Fruit fly (Drosophila melanogaster) whole organism, embryonic: ENCODE results near the gene asun.

Experiments
- Antp ChIP-seq: fragments of 200-800 bp; sonication (Bioruptor generic); optimal IDR thresholded peaks from 3 replicates; lab custom pipeline; 2016; ENCODE audit warnings: missing biosample characterization, missing genetic modification characterization
- CG10209 ChIP-seq: fragments of 200-800 bp; sonication (Bioruptor generic); optimal IDR thresholded peaks from 3 replicates; lab custom pipeline; 2017; ENCODE audit warnings: missing biosample characterization, mild to moderate bottlenecking, missing genetic modification characterization, missing genetic modification reagents
- CG10366 ChIP-seq: fragments of 200-800 bp; sonication (Bioruptor generic); IDR thresholded peaks from 2 replicates; pipeline ENCODE4 v1.3.6; 2022; ENCODE audit warnings: missing biosample characterization, missing genetic modification characterization
- CG11456 ChIP-seq: fragments of 200-800 bp; sonication (Bioruptor generic); IDR thresholded peaks from 3 replicates; pipeline ENCODE4 v1.3.6; 2022; ENCODE audit warnings: missing biosample characterization, missing genetic modification characterization
- CG12769 ChIP-seq: fragments of 200-800 bp; sonication (Bioruptor generic); optimal IDR thresholded peaks from 2 replicates; lab custom pipeline; 2019; ENCODE audit warnings: missing biosample characterization, mild to moderate bottlenecking, missing genetic modification characterization, moderate library complexity
- CG16779 ChIP-seq: fragments of 200-800 bp; sonication (Bioruptor generic); IDR thresholded peaks from 2 replicates; pipeline ENCODE4 v1.3.6; 2022; ENCODE audit warnings: missing biosample characterization, missing genetic modification characterization
- CG17802 ChIP-seq: fragments of 200-800 bp; sonication (Bioruptor generic); optimal IDR thresholded peaks from 2 replicates; lab custom pipeline; 2018; ENCODE audit warnings: missing biosample characterization, mild to moderate bottlenecking, missing genetic modification characterization, moderate library complexity
- CG17912 ChIP-seq: fragments of 200-800 bp; sonication (Bioruptor generic); optimal IDR thresholded peaks from 2 replicates; lab custom pipeline; 2018; ENCODE audit warnings: missing biosample characterization, mild to moderate bottlenecking, missing genetic modification characterization
- CG18599 ChIP-seq: fragments of 200-800 bp; sonication (Bioruptor generic); optimal IDR thresholded peaks from 3 replicates; lab custom pipeline; 2017; ENCODE audit warnings: missing biosample characterization, missing genetic modification characterization, mild to moderate bottlenecking, moderate library complexity, missing genetic modification reagents
- CG2199 ChIP-seq: fragments of 200-800 bp; sonication (Bioruptor generic); IDR thresholded peaks from 3 replicates; pipeline ENCODE4 v1.3.6; 2022; ENCODE audit warnings: missing biosample characterization, missing genetic modification characterization
- CG2889 ChIP-seq: fragments of 200-800 bp; sonication (Bioruptor generic); IDR thresholded peaks from 3 replicates; pipeline ENCODE4 v1.3.6; 2022; ENCODE audit warnings: missing biosample characterization, missing genetic modification characterization
- CG32532 ChIP-seq: fragments of 200-800 bp; sonication (Bioruptor generic); IDR thresholded peaks from 2 replicates; pipeline ENCODE4 v1.3.6; 2022; ENCODE audit warnings: missing biosample characterization, missing genetic modification characterization
- CG34422 ChIP-seq: fragments of 200-800 bp; sonication (Bioruptor generic); IDR thresholded peaks from 3 replicates; pipeline ENCODE4 v1.3.6; 2022; ENCODE audit warnings: missing biosample characterization, missing genetic modification characterization
- CG4328 ChIP-seq: fragments of 200-800 bp; sonication (Bioruptor generic); optimal IDR thresholded peaks from 3 replicates; lab custom pipeline; 2017; ENCODE audit warnings: missing biosample characterization, missing genetic modification reagents, missing genetic modification characterization
- CG4854 ChIP-seq: fragments of 200-800 bp; sonication (Bioruptor generic); optimal IDR thresholded peaks from 2 replicates; lab custom pipeline; 2016; ENCODE audit warnings: missing biosample characterization, missing genetic modification characterization, inconsistent platforms
- CG6654 ChIP-seq: fragments of 200-800 bp; sonication (Bioruptor generic); optimal IDR thresholded peaks from 2 replicates; lab custom pipeline; 2017; ENCODE audit warnings: missing biosample characterization, mild to moderate bottlenecking, missing genetic modification characterization
- CG6683 ChIP-seq: fragments of 200-800 bp; sonication (Bioruptor generic); optimal IDR thresholded peaks from 2 replicates; lab custom pipeline; 2017; ENCODE audit warnings: missing biosample characterization, mild to moderate bottlenecking, missing genetic modification characterization, missing genetic modification reagents
- CG6791 ChIP-seq: fragments of 200-800 bp; sonication (Bioruptor generic); IDR thresholded peaks from 3 replicates; pipeline ENCODE4 v1.3.6; 2022; ENCODE audit warnings: missing biosample characterization, missing genetic modification characterization; ENCODE audit not compliant: partially characterized antibody
- CG6854 ChIP-seq: fragments of 200-800 bp; sonication (Bioruptor generic); optimal IDR thresholded peaks from 3 replicates; lab custom pipeline; 2017; ENCODE audit warnings: missing biosample characterization, mild to moderate bottlenecking, missing genetic modification characterization
- CG8290 ChIP-seq, 3 experiments: fragments of 200-800 bp; sonication (Bioruptor generic); optimal IDR thresholded peaks; 2 replicates each; lab custom pipeline; 2016 to 2019; ENCODE audit warnings: missing biosample characterization in 3 of 3, missing genetic modification characterization in 3 of 3, mild to moderate bottlenecking in 2 of 3, moderate library complexity in 1 of 3
- CG8478 ChIP-seq: fragments of >200 bp; optimal IDR thresholded peaks from 2 replicates; lab custom pipeline; 2018
- CG9437 ChIP-seq: fragments of 200-800 bp; sonication (Bioruptor generic); optimal IDR thresholded peaks from 2 replicates; lab custom pipeline; 2018; ENCODE audit warnings: missing biosample characterization, mild to moderate bottlenecking, missing genetic modification characterization
- Chrac-16 ChIP-seq: fragments of 200-800 bp; sonication (Bioruptor generic); optimal IDR thresholded peaks from 3 replicates; lab custom pipeline; 2016; ENCODE audit warnings: missing biosample characterization, missing genetic modification characterization
- Dip2 ChIP-seq: fragments of 200-800 bp; sonication (Bioruptor generic); IDR thresholded peaks from 2 replicates; pipeline ENCODE4 v1.3.6; 2022; ENCODE audit warnings: missing biosample characterization, missing genetic modification characterization
- Doc3 ChIP-seq: fragments of 200-800 bp; sonication (Bioruptor generic); IDR thresholded peaks from 3 replicates; pipeline ENCODE4 v1.3.6; 2022; ENCODE audit warnings: missing biosample characterization, missing genetic modification characterization; ENCODE audit not compliant: partially characterized antibody
- Gug ChIP-seq: fragments of 200-800 bp; sonication (Bioruptor generic); IDR thresholded peaks from 4 replicates; pipeline ENCODE4 v1.3.6; 2022; ENCODE audit warnings: missing biosample characterization, missing genetic modification characterization
- H15 ChIP-seq: fragments of 200-800 bp; sonication (Bioruptor generic); IDR thresholded peaks from 3 replicates; pipeline ENCODE4 v1.3.6; 2022; ENCODE audit warnings: missing biosample characterization, missing genetic modification characterization
- H2.0 ChIP-seq: fragments of 200-800 bp; sonication (Bioruptor generic); IDR thresholded peaks from 2 replicates; pipeline ENCODE4 v1.3.6; 2022; ENCODE audit warnings: missing biosample characterization, missing genetic modification characterization
- Hey ChIP-seq: fragments of 200-800 bp; sonication (Bioruptor generic); optimal IDR thresholded peaks from 3 replicates; lab custom pipeline; 2018; ENCODE audit warnings: missing biosample characterization, mild to moderate bottlenecking, missing genetic modification characterization
- HmgZ ChIP-seq: fragments of 200-800 bp; sonication (Bioruptor generic); optimal IDR thresholded peaks from 2 replicates; lab custom pipeline; 2018; ENCODE audit warnings: missing biosample characterization, mild to moderate bottlenecking, missing genetic modification characterization
- Sin3A ChIP-seq: fragments of >200 bp; optimal IDR thresholded peaks from 2 replicates; lab custom pipeline; 2018
- Sox100B ChIP-seq: fragments of 200-800 bp; sonication (Bioruptor generic); optimal IDR thresholded peaks from 3 replicates; lab custom pipeline; 2018; ENCODE audit warnings: missing biosample characterization, mild to moderate bottlenecking, missing genetic modification characterization
- TFAM ChIP-seq: fragments of 200-800 bp; sonication (Bioruptor generic); optimal IDR thresholded peaks from 2 replicates; lab custom pipeline; 2017; ENCODE audit warnings: missing biosample characterization, missing genetic modification characterization, inconsistent platforms
- br ChIP-seq: fragments of >200 bp; optimal IDR thresholded peaks from 2 replicates; lab custom pipeline; 2017
- crp ChIP-seq, 2 experiments: fragments of 200-800 bp; sonication (Bioruptor generic); optimal IDR thresholded peaks; 2 replicates in 1 of 2; 3 replicates in 1 of 2; lab custom pipeline; 2017; ENCODE audit warnings: missing biosample characterization in 2 of 2, missing genetic modification characterization in 2 of 2, mild to moderate bottlenecking in 1 of 2, moderate library complexity in 1 of 2
- esg ChIP-seq: fragments of 200-800 bp; sonication (Bioruptor generic); conservative IDR thresholded peaks from 2 replicates; pipeline ENCODE4 v1.3.6; 2022; ENCODE audit warnings: missing biosample characterization, missing genetic modification characterization
- eyg ChIP-seq: fragments of 200-800 bp; sonication (Bioruptor generic); optimal IDR thresholded peaks from 3 replicates; lab custom pipeline; 2016; ENCODE audit warnings: missing biosample characterization, missing genetic modification characterization
- fu2 ChIP-seq: fragments of 200-800 bp; sonication (Bioruptor generic); optimal IDR thresholded peaks from 2 replicates; lab custom pipeline; 2016; ENCODE audit warnings: missing biosample characterization, missing genetic modification characterization
- ham ChIP-seq: fragments of 200-800 bp; sonication (Bioruptor generic); IDR thresholded peaks from 2 replicates; pipeline ENCODE4 v1.3.6; 2022; ENCODE audit warnings: missing biosample characterization, missing genetic modification characterization
- jumu ChIP-seq: fragments of 200-800 bp; sonication (Bioruptor generic); optimal IDR thresholded peaks from 3 replicates; lab custom pipeline; 2016; ENCODE audit warnings: missing biosample characterization, missing genetic modification characterization
- kah ChIP-seq: fragments of 200-800 bp; sonication (Bioruptor generic); optimal IDR thresholded peaks from 2 replicates; lab custom pipeline; 2018; ENCODE audit warnings: missing biosample characterization, mild to moderate bottlenecking, missing genetic modification characterization
- lbe ChIP-seq: fragments of 200-800 bp; sonication (Bioruptor generic); optimal IDR thresholded peaks from 2 replicates; lab custom pipeline; 2016; ENCODE audit warnings: missing biosample characterization, mild to moderate bottlenecking, missing genetic modification characterization
- pzg ChIP-seq: fragments of 200-800 bp; sonication (Bioruptor generic); optimal IDR thresholded peaks from 3 replicates; lab custom pipeline; 2018; ENCODE audit warnings: missing biosample characterization, mild to moderate bottlenecking, missing genetic modification characterization, moderate library complexity
- scrt ChIP-seq: fragments of 200-800 bp; sonication (Bioruptor generic); optimal IDR thresholded peaks from 2 replicates; lab custom pipeline; 2018; ENCODE audit warnings: missing biosample characterization, mild to moderate bottlenecking, missing genetic modification characterization, moderate library complexity
- seq ChIP-seq: fragments of 200-800 bp; sonication (Bioruptor generic); IDR thresholded peaks from 2 replicates; pipeline ENCODE4 v1.3.6; 2022; ENCODE audit warnings: missing biosample characterization, missing genetic modification characterization
- sim ChIP-seq: fragments of 200-800 bp; sonication (Bioruptor generic); IDR thresholded peaks from 2 replicates; pipeline ENCODE4 v1.3.6; 2022; ENCODE audit warnings: missing biosample characterization, missing genetic modification characterization
- slou ChIP-seq: fragments of 200-800 bp; sonication (Bioruptor generic); optimal IDR thresholded peaks from 3 replicates; lab custom pipeline; 2016; ENCODE audit warnings: missing biosample characterization, missing genetic modification characterization
- sug ChIP-seq: fragments of 200-800 bp; optimal IDR thresholded peaks from 2 replicates; lab custom pipeline; 2019; ENCODE audit warnings: missing biosample characterization, mild to moderate bottlenecking, missing genetic modification characterization, moderate library complexity
- tna ChIP-seq: fragments of 200-800 bp; sonication (Bioruptor generic); IDR thresholded peaks from 2 replicates; pipeline ENCODE4 v1.3.6; 2022; ENCODE audit warnings: missing biosample characterization, missing genetic modification characterization; ENCODE audit not compliant: partially characterized antibody
- ttk ChIP-seq: fragments of 200-800 bp; sonication (Bioruptor generic); IDR thresholded peaks from 2 replicates; pipeline ENCODE4 v2.1.2; 2022; ENCODE audit warnings: missing biosample characterization, missing genetic modification characterization

The asun gene

DNA sequence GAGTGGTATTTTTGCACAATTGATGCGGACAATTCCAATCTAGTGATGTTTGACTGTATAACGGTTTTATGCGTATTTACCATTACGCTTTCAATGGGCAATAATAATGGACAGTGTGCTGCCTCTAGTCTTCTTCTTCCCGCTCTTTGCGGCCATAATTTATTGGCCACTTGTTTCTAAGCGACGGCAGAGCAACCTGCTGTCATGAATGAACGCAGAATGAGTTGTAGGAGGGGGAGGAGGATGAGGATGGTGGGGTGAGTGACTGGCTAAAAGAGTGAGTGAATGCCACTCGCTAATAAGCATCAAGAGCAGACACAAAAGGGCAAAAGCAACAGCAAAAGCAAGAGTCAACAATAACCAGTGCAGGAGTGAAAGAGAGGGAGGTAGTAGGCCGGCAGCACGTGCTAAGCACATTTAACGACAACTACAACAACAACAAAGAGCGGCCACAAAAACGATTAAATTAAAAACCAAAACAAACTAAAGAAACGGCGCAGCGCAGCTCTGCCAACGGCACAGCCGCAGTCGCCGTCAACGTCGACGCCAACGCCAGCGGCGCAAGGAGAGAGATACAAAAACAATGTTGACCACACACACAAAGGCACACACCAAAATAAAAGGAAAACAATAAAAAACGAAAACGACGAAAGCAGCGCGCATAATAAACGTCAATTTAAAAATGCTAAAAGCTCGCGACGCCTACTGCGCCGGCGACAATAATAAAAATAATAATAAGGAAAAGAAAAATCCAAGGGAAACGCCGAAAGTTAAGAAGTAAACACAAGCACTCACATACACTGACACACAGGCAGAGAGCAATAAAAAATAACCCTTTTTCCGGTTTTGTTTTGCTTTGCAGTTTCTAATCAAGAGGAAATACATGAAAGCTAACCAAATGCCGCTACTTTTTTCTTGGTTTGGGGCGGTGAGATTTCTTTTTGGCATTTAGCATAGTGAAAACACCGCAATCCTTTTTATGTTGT, 35.1 kb upstream of the asun start (continued):
- TF ChIP-seq ham (GFP tag; lab: Robert Waterston, UW) (no peak), TFAM (GFP tag; lab: Kevin White, UChicago) (no peak), br (lab: Kevin White, UChicago) (no peak), CG34422 (GFP tag; lab: Robert Waterston, UW) (no peak), Gug (GFP tag; lab: Robert Waterston, UW) (no peak), Hey (tag; lab: Kevin White, UChicago) (peak; percentile 71), CG2199 (GFP tag; lab: Robert Waterston, UW) (no peak), CG8290 (GFP tag; optimal IDR thresholded peaks at IDR 0.05; lab: Kevin White, UChicago) (no peak), CG8290 (tag; optimal IDR thresholded peaks at IDR 0.05; lab: Kevin White, UChicago) (no peak), CG2889 (GFP tag; lab: Robert Waterston, UW) (no peak), jumu (GFP tag; lab: Kevin White, UChicago) (no peak), CG10209 (GFP tag; lab: Kevin White, UChicago) (no peak), CG6654 (GFP tag; lab: Kevin White, UChicago) (no peak), CG18599 (GFP tag; lab: Kevin White, UChicago) (no peak), H2.0 (GFP tag; lab: Robert Waterston, UW) (no peak), fu2 (no peak), CG17912 (GFP tag; lab: Kevin White, UChicago) (no peak), Sox100B (GFP tag; lab: Kevin White, UChicago) (no peak), seq (GFP tag; lab: Robert Waterston, UW) (no peak), CG4854 (GFP tag; lab: Kevin White, UChicago) (no peak), CG8478 (no peak), CG17802 (no peak), eyg (GFP tag; lab: Kevin White, UChicago) (no peak), CG6683 (GFP tag; lab: Kevin White, UChicago) (no peak), tna (no peak), H15 (GFP tag; lab: Robert Waterston, UW) (no peak), slou (GFP tag; lab: Kevin White, UChicago) (no peak), CG6791 (GFP tag; lab: Robert Waterston, UW) (no peak), Doc3 (GFP tag; lab: Robert Waterston, UW) (no peak), ttk (GFP tag; lab: Robert Waterston, UW) (no peak), CG9437 (GFP tag; lab: Kevin White, UChicago) (no peak), CG6854 (no peak), lbe (peak; percentile 39), scrt (GFP tag; lab: Kevin White, UChicago) (peak; percentile 79), CG10366 (GFP tag; lab: Robert Waterston, UW) (no peak), sug (peak; percentile 3), HmgZ (no peak), sim (GFP tag; lab: Robert Waterston, UW) (no peak), esg (GFP tag; lab: Robert Waterston, UW) (no peak), Chrac-16 (GFP tag; lab: Kevin White, UChicago) (no peak), CG11456 (no peak), pzg (GFP tag; lab: Kevin White, UChicago) (no peak), CG12769 (tag; lab: Kevin White, UChicago) (peak; percentile 23), Sin3A (no peak), crp (GFP tag; optimal IDR thresholded peaks at IDR 0.05; lab: Kevin White, UChicago) (no peak), kah (peak; percentile 92), Antp (GFP tag; lab: Kevin White, UChicago) (no peak), CG16779 (GFP tag; lab: Robert Waterston, UW) (no peak), Dip2 (no peak), CG32532 (GFP tag; lab: Robert Waterston, UW) (no peak), CG4328 (GFP tag; lab: Kevin White, UChicago) (no peak)
